Worm (Caenorhabditis elegans) whole organism, late embryonic: ENCODE measurements around the gene F52C12.2.

Experiments
- ama-1 ChIP-seq: fragments of 150-350 bp; optimal IDR thresholded peaks from 2 replicates; lab custom pipeline; 2014
- ceh-45 ChIP-seq: fragments of 200-800 bp; sonication (Bioruptor generic); IDR thresholded peaks from 2 replicates; pipeline ENCODE4 v1.3.6; 2022; ENCODE audit warnings: missing genetic modification reagents, missing genetic modification characterization, missing compliant biosample characterization
- ets-4 ChIP-seq: sonication (generic microtip); optimal IDR thresholded peaks from 2 replicates; lab custom pipeline; 2016; ENCODE audit warnings: missing genetic modification characterization, missing compliant biosample characterization
- fkh-10 ChIP-seq: fragments of 150-350 bp; optimal IDR thresholded peaks from 2 replicates; lab custom pipeline; 2014; ENCODE audit warnings: missing biosample characterization, missing genetic modification reagents, missing genetic modification characterization
- odd-2 ChIP-seq: sonication (generic microtip); optimal IDR thresholded peaks from 2 replicates; lab custom pipeline; 2017; ENCODE audit warnings: antibody characterized with exemption, mild to moderate bottlenecking, missing genetic modification characterization, missing compliant biosample characterization

ce11 chrIV:1970158-1970557 lies 16.8 kb downstream of the F52C12.2 start:
- TF ChIP-seq ama-1, result no peak
- no peak for TF ChIP-seq ets-4 (tag; lab: Kevin White, UChicago)
- TF ChIP-seq ceh-45 (GFP tag; lab: Robert Waterston, UW), result no peak
- no peak for TF ChIP-seq fkh-10 (GFP tag; lab: Kevin White, UChicago)
- no peak for TF ChIP-seq odd-2 (tag; lab: Kevin White, UChicago)
